Fruit fly (Drosophila melanogaster): Measurements from ENCODE around the gene CG31624.

- TF ChIP-seq CG8478 (optimal IDR thresholded peaks at IDR 0.05) (no peak), CTCF (optimal IDR thresholded peaks at IDR 0.05) (no peak)
Measured at dm6 chr2L:21219640-21220085, 19.5 kb upstream of the CG31624 start.

All from S2 (cell line).